Worm (Caenorhabditis elegans): ENCODE measurements around the gene mls-2.

ce11 chrX:4769885-4770284 is 8.4 kb upstream of the mls-2 start, which contains the start of gene npr-1:
- TF ChIP-seq madf-2 (tag; optimal IDR thresholded peaks at IDR 0.05) (no peak), pqm-1 (tag; optimal IDR thresholded peaks at IDR 0.05) (no peak)
